Worm (Caenorhabditis elegans): Measurements from ENCODE around the gene W02B3.3.

The W02B3.3 gene

DNA sequence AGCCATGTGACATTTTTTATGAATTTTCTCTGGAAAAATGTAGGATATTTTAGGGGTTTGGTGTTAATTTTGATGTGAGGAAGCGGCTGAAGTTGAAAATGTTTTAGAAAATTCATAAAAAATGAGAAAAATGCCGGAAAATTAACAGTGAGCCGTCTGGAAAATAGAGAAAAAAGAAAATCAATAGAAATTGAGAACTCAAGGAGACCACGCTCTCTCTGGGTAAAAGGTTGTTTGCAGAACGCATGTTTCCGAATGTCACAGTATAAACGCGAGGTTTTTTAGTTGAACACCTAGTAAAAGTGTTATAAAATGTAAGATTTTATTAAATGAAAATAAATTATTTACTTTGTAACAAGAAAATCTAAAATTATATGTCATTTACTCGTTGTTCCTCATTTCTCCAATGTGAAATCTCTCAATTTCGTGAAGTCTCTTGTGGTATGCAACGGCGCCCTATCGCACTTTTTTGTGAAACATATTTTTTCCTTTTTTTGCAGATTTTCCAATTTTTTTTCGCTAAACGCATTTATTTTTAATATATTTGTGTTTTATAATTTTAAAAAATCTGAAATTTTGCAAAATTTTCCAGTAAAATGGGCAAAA is 27.9 kb downstream of the W02B3.3 start, which contains the start of the genes tag-266 and tag-267 (continued):
- TF ChIP-seq sox-4 (tag; optimal IDR thresholded peaks at IDR 0.05), result peak; percentile 31
- no peak for TF ChIP-seq pax-1 (tag; optimal IDR thresholded peaks at IDR 0.05)
- TF ChIP-seq odd-2 (tag; optimal IDR thresholded peaks at IDR 0.05), result no peak
- no peak for TF ChIP-seq sox-2 (GFP tag; IDR thresholded peaks at IDR 0.05)
- TF ChIP-seq ceh-30 (tag; optimal IDR thresholded peaks at IDR 0.05), result no peak
- peak; percentile 61 for TF ChIP-seq eyg-1 (tag; optimal IDR thresholded peaks at IDR 0.05)
- TF ChIP-seq Y22D7AL.16 (tag; optimal IDR thresholded peaks at IDR 0.05), result peak; percentile 51
- no peak for TF ChIP-seq pha-4 (tag; optimal IDR thresholded peaks at IDR 0.05)
- peak; percentile 95 for TF ChIP-seq ceh-31 (tag; optimal IDR thresholded peaks at IDR 0.05)
- peak; percentile 66 for TF ChIP-seq unc-42 (tag; optimal IDR thresholded peaks at IDR 0.05)
- peak; percentile 87 for TF ChIP-seq tbx-7 (tag; optimal IDR thresholded peaks at IDR 0.05)
- peak; percentile 56 for TF ChIP-seq ceh-19 (GFP tag; optimal IDR thresholded peaks at IDR 0.05)
- peak; percentile 59 for TF ChIP-seq ceh-18 (tag; optimal IDR thresholded peaks at IDR 0.05)
- TF ChIP-seq unc-3 (GFP tag; conservative IDR thresholded peaks at IDR 0.05), result peak; percentile 56; the same call in 1 of the 2 replicates
- TF ChIP-seq unc-3 (tag; optimal IDR thresholded peaks at IDR 0.05), result peak; percentile 93
- TF ChIP-seq T23F11.4 (GFP tag; optimal IDR thresholded peaks at IDR 0.05), result peak; percentile 2
- no peak for TF ChIP-seq dve-1 (tag; optimal IDR thresholded peaks at IDR 0.05)
- peak; percentile 84 for TF ChIP-seq C08G9.2 (tag; optimal IDR thresholded peaks at IDR 0.05)
- TF ChIP-seq syd-9 (tag; optimal IDR thresholded peaks at IDR 0.05), result no peak
- TF ChIP-seq elt-4 (tag; optimal IDR thresholded peaks at IDR 0.05), result no peak
- no peak for TF ChIP-seq ceh-6 (GFP tag; optimal IDR thresholded peaks at IDR 0.05)
- TF ChIP-seq fkh-10 (GFP tag; optimal IDR thresholded peaks at IDR 0.05), result no peak
- TF ChIP-seq elt-2 (tag; optimal IDR thresholded peaks at IDR 0.05), result peak; percentile 94
- TF ChIP-seq lin-11 (tag; optimal IDR thresholded peaks at IDR 0.05), result no peak
- peak; percentile 98 for TF ChIP-seq zip-5 (tag; optimal IDR thresholded peaks at IDR 0.05)
- TF ChIP-seq nfya-1 (tag; optimal IDR thresholded peaks at IDR 0.05), result peak; percentile 19
- TF ChIP-seq ceh-45 (GFP tag; IDR thresholded peaks at IDR 0.05), result no peak
- peak; percentile 92 for TF ChIP-seq tbx-2 (tag; optimal IDR thresholded peaks at IDR 0.05)
- TF ChIP-seq rnt-1 (tag; optimal IDR thresholded peaks at IDR 0.05), result peak; percentile 35
- peak; percentile 69 for TF ChIP-seq ceh-34 (tag; optimal IDR thresholded peaks at IDR 0.05)
- TF ChIP-seq C38D4.7 (GFP tag; optimal IDR thresholded peaks at IDR 0.05), result peak; percentile 53

DNA sequence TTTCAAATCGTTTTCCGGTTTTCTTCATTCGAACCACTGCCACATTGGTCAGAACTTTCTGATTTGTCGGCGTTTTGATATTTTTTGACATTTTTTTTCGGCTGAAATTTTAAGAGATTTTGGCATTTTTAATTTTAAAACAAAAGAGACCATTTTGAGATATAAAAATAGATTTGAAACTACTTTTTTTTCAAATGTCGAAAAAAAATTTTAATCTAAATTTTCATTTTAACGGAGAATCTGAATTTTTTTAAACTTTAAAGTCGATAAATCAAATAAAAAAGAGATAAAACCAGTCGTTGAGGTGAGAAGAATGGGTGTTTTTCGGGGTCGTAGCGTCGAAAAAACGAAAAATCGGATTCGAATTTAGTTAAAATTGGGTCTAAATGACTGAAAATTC is 29.9 kb downstream of the W02B3.3 start, which contains the start of gene sbds-1:
sbds-1 (minus strand) TSS at position 101 of the 400 bp plus-strand sequence.
- TF ChIP-seq fkh-10 (GFP tag; optimal IDR thresholded peaks at IDR 0.05), result no peak
- no peak for TF ChIP-seq unc-42 (tag; optimal IDR thresholded peaks at IDR 0.05)
- no peak for TF ChIP-seq mec-3 (tag; optimal IDR thresholded peaks at IDR 0.05; ENCODE audit: borderline replicate concordance)
- no peak for TF ChIP-seq sox-4 (tag; optimal IDR thresholded peaks at IDR 0.05)
- TF ChIP-seq Y22D7AL.16 (tag; optimal IDR thresholded peaks at IDR 0.05), result no peak
- no peak for TF ChIP-seq pag-3 (tag; optimal IDR thresholded peaks at IDR 0.05; ENCODE audit: borderline replicate concordance)
- TF ChIP-seq ttx-3 (tag; optimal IDR thresholded peaks at IDR 0.05), result no peak
- TF ChIP-seq ref-2 (tag; optimal IDR thresholded peaks at IDR 0.05), result no peak
- TF ChIP-seq odd-2 (tag; optimal IDR thresholded peaks at IDR 0.05), result no peak

DNA sequence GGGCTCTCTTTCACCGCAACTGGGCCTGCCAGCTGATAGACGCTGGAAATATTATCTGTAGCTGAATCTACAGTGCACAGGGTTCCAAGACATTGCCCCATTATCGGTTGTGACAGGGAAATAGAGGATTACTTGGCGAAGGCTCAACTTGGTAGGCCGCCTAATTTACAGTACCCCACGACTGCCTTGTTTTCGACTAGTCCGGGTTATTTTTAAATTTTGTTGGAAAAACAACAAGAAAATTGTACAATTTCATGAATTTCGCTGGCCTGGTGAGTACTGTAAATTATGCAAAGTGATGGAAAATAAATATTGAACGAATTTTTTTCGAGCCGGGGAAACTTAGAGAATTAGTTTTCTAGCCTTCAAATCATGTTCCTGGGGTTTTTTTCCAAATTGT is 32.2 kb downstream of the W02B3.3 start, which contains the start of gene T19C3.7:
T19C3.7 (minus strand) TSS at position 101 of the 400 bp plus-strand sequence.
- TF ChIP-seq C38D4.7 (GFP tag; optimal IDR thresholded peaks at IDR 0.05) (no peak), ceh-18 (tag; optimal IDR thresholded peaks at IDR 0.05) (no peak), pat-9 (tag; optimal IDR thresholded peaks at IDR 0.05) (no peak), nhr-232 (tag; optimal IDR thresholded peaks at IDR 0.05) (no peak), K09A11.1 (tag; optimal IDR thresholded peaks at IDR 0.05; ENCODE audit: insufficient read depth) (no peak), madf-2 (tag; optimal IDR thresholded peaks at IDR 0.05) (no peak), tbx-7 (tag; optimal IDR thresholded peaks at IDR 0.05) (no peak), elt-4 (tag; optimal IDR thresholded peaks at IDR 0.05) (no peak), fkh-10 (GFP tag; optimal IDR thresholded peaks at IDR 0.05) (no peak), dve-1 (tag; optimal IDR thresholded peaks at IDR 0.05) (no peak), ahr-1 (tag; optimal IDR thresholded peaks at IDR 0.05) (no peak), hlh-13 (GFP tag; optimal IDR thresholded peaks at IDR 0.05) (no peak), ttx-3 (tag; optimal IDR thresholded peaks at IDR 0.05) (no peak), F13H6.1 (tag; optimal IDR thresholded peaks at IDR 0.05) (no peak), dmd-4 (tag; optimal IDR thresholded peaks at IDR 0.05; ENCODE audit: borderline replicate concordance) (no peak), eyg-1 (tag; optimal IDR thresholded peaks at IDR 0.05) (no peak), sox-4 (tag; optimal IDR thresholded peaks at IDR 0.05) (no peak), ceh-22 (tag; optimal IDR thresholded peaks at IDR 0.05) (no peak), ceh-19 (GFP tag; optimal IDR thresholded peaks at IDR 0.05) (no peak), ceh-9 (tag; optimal IDR thresholded peaks at IDR 0.05) (no peak)
